Fruit fly (Drosophila melanogaster) whole organism, embryonic: Measurements from ENCODE around the gene CG15252.

Experiments
- Blimp-1 ChIP-seq: fragments of 200-800 bp; sonication (Bioruptor generic); optimal IDR thresholded peaks from 3 replicates; lab custom pipeline; 2018; ENCODE audit warnings: missing biosample characterization, missing genetic modification characterization, mild to moderate bottlenecking, moderate library complexity, missing genetic modification reagents
- CG10543 ChIP-seq: fragments of 200-800 bp; sonication (Bioruptor generic); optimal IDR thresholded peaks from 3 replicates; lab custom pipeline; 2017; ENCODE audit warnings: missing biosample characterization, mild to moderate bottlenecking, missing genetic modification characterization, moderate library complexity
- CG12104 ChIP-seq: fragments of 200-800 bp; sonication (Bioruptor generic); optimal IDR thresholded peaks from 3 replicates; lab custom pipeline; 2016; ENCODE audit warnings: missing biosample characterization, missing genetic modification characterization
- CG12769 ChIP-seq: fragments of 200-800 bp; sonication (Bioruptor generic); optimal IDR thresholded peaks from 2 replicates; lab custom pipeline; 2019; ENCODE audit warnings: missing biosample characterization, mild to moderate bottlenecking, missing genetic modification characterization, moderate library complexity
- CG13775 ChIP-seq: fragments of 200-800 bp; sonication (Bioruptor generic); optimal IDR thresholded peaks from 3 replicates; lab custom pipeline; 2017; ENCODE audit warnings: missing biosample characterization, mild to moderate bottlenecking, missing genetic modification characterization
- CG15269 ChIP-seq: fragments of 200-800 bp; sonication (Bioruptor generic); optimal IDR thresholded peaks from 2 replicates; lab custom pipeline; 2018; ENCODE audit warnings: missing biosample characterization, mild to moderate bottlenecking, missing genetic modification characterization, moderate library complexity
- CG1529 ChIP-seq: fragments of 200-800 bp; sonication (Bioruptor generic); optimal IDR thresholded peaks from 3 replicates; lab custom pipeline; 2018; ENCODE audit warnings: missing biosample characterization, missing genetic modification characterization
- CG17186 ChIP-seq: fragments of 200-800 bp; sonication (Bioruptor generic); optimal IDR thresholded peaks from 3 replicates; lab custom pipeline; 2017; ENCODE audit warnings: missing biosample characterization, missing genetic modification reagents, missing genetic modification characterization
- CG17328 ChIP-seq: fragments of 200-800 bp; sonication (Bioruptor generic); IDR thresholded peaks from 2 replicates; pipeline ENCODE4 v1.3.6; 2022; ENCODE audit warnings: missing biosample characterization, missing genetic modification characterization
- CG17361 ChIP-seq: fragments of 200-800 bp; sonication (Bioruptor generic); IDR thresholded peaks from 3 replicates; pipeline ENCODE4 v1.3.6; 2022; ENCODE audit warnings: missing biosample characterization, missing genetic modification characterization
- CG17568 ChIP-seq: fragments of 200-800 bp; sonication (Bioruptor generic); optimal IDR thresholded peaks from 2 replicates; lab custom pipeline; 2018; ENCODE audit warnings: missing biosample characterization, mild to moderate bottlenecking, missing genetic modification characterization, moderate library complexity
- CG1832 ChIP-seq: fragments of 200-800 bp; sonication (Bioruptor generic); optimal IDR thresholded peaks from 2 replicates; lab custom pipeline; 2017; ENCODE audit warnings: missing biosample characterization, mild to moderate bottlenecking, missing genetic modification characterization, inconsistent platforms
- CG2678 ChIP-seq: fragments of 200-800 bp; sonication (Bioruptor generic); optimal IDR thresholded peaks from 3 replicates; lab custom pipeline; 2019; ENCODE audit warnings: missing biosample characterization, mild to moderate bottlenecking, missing genetic modification characterization, moderate library complexity
- CG34224 ChIP-seq: fragments of 200-800 bp; sonication (Bioruptor generic); IDR thresholded peaks from 3 replicates; pipeline ENCODE4 v1.3.6; 2022; ENCODE audit warnings: missing biosample characterization, missing genetic modification characterization; ENCODE audit not compliant: partially characterized antibody
- CG3838 ChIP-seq: fragments of 200-800 bp; sonication (Bioruptor generic); optimal IDR thresholded peaks from 3 replicates; lab custom pipeline; 2016; ENCODE audit warnings: missing biosample characterization, missing genetic modification characterization
- CG3995 ChIP-seq: fragments of 200-800 bp; sonication (Bioruptor generic); optimal IDR thresholded peaks from 3 replicates; lab custom pipeline; 2016; ENCODE audit warnings: missing biosample characterization, missing genetic modification characterization
- CG4328 ChIP-seq: fragments of 200-800 bp; sonication (Bioruptor generic); optimal IDR thresholded peaks from 3 replicates; lab custom pipeline; 2017; ENCODE audit warnings: missing biosample characterization, missing genetic modification reagents, missing genetic modification characterization
- CG4360 ChIP-seq: fragments of 200-800 bp; sonication (Bioruptor generic); IDR thresholded peaks from 2 replicates; pipeline ENCODE4 v1.3.6; 2022; ENCODE audit warnings: missing biosample characterization, missing genetic modification characterization
- CG7786 ChIP-seq: fragments of 200-800 bp; sonication (Bioruptor generic); optimal IDR thresholded peaks from 2 replicates; lab custom pipeline; 2016; ENCODE audit warnings: missing biosample characterization, missing genetic modification characterization
- Doc2 ChIP-seq: fragments of 200-800 bp; sonication (Bioruptor generic); IDR thresholded peaks from 2 replicates; pipeline ENCODE4 v1.3.6; 2022; ENCODE audit warnings: missing biosample characterization, missing genetic modification characterization
- Doc3 ChIP-seq: fragments of 200-800 bp; sonication (Bioruptor generic); IDR thresholded peaks from 3 replicates; pipeline ENCODE4 v1.3.6; 2022; ENCODE audit warnings: missing biosample characterization, missing genetic modification characterization; ENCODE audit not compliant: partially characterized antibody
- Dp ChIP-seq: fragments of 200-800 bp; sonication (Bioruptor generic); optimal IDR thresholded peaks from 2 replicates; lab custom pipeline; 2018; ENCODE audit warnings: missing biosample characterization, mild to moderate bottlenecking, missing genetic modification characterization, moderate library complexity
- Drgx ChIP-seq: fragments of 200-800 bp; sonication (Bioruptor generic); IDR thresholded peaks from 2 replicates; pipeline ENCODE4 v1.3.6; 2022; ENCODE audit warnings: missing biosample characterization, missing genetic modification characterization
- Fer2 ChIP-seq: fragments of 200-800 bp; sonication (Bioruptor generic); optimal IDR thresholded peaks from 2 replicates; lab custom pipeline; 2018; ENCODE audit warnings: missing biosample characterization, mild to moderate bottlenecking, missing genetic modification characterization, moderate library complexity
- Hand ChIP-seq: fragments of 200-800 bp; sonication (Bioruptor generic); optimal IDR thresholded peaks from 2 replicates; lab custom pipeline; 2017; ENCODE audit warnings: mild to moderate bottlenecking, missing biosample characterization, missing genetic modification reagents, missing genetic modification characterization
- Hsf ChIP-seq: fragments of 200-800 bp; sonication (Bioruptor generic); optimal IDR thresholded peaks from 3 replicates; lab custom pipeline; 2016; ENCODE audit warnings: missing biosample characterization, missing genetic modification characterization
- Jarid2 ChIP-seq: fragments of 200-800 bp; sonication (Bioruptor generic); optimal IDR thresholded peaks from 3 replicates; lab custom pipeline; 2017; ENCODE audit warnings: mild to moderate bottlenecking, missing biosample characterization, missing genetic modification reagents, missing genetic modification characterization
- Xrp1 ChIP-seq: fragments of 200-800 bp; sonication (Bioruptor generic); IDR thresholded peaks from 2 replicates; pipeline ENCODE4 v1.3.6; 2022; ENCODE audit warnings: missing biosample characterization, missing genetic modification characterization
- ab ChIP-seq: fragments of 200-800 bp; sonication (Bioruptor generic); optimal IDR thresholded peaks from 2 replicates; lab custom pipeline; 2016; ENCODE audit warnings: missing biosample characterization, missing genetic modification characterization
- btn ChIP-seq: fragments of 200-800 bp; sonication (Bioruptor generic); optimal IDR thresholded peaks from 2 replicates; lab custom pipeline; 2016; ENCODE audit warnings: missing biosample characterization, missing genetic modification characterization
- cg ChIP-seq: fragments of 200-800 bp; sonication (Bioruptor generic); optimal IDR thresholded peaks from 3 replicates; lab custom pipeline; 2019; ENCODE audit warnings: missing biosample characterization, mild to moderate bottlenecking, missing genetic modification characterization, moderate library complexity
- chinmo ChIP-seq: fragments of 200-800 bp; sonication (Bioruptor generic); IDR thresholded peaks from 4 replicates; pipeline ENCODE4 v1.3.6; 2022; ENCODE audit warnings: missing biosample characterization, missing genetic modification characterization; ENCODE audit not compliant: partially characterized antibody
- crc ChIP-seq: fragments of 200-800 bp; sonication (Bioruptor generic); optimal IDR thresholded peaks from 2 replicates; lab custom pipeline; 2016; ENCODE audit warnings: missing biosample characterization, missing genetic modification characterization
- ems ChIP-seq: fragments of 200-800 bp; sonication (Bioruptor generic); optimal IDR thresholded peaks from 3 replicates; lab custom pipeline; 2016; ENCODE audit warnings: missing biosample characterization, missing genetic modification characterization
- eve ChIP-seq, 2 experiments: fragments of >200 bp; optimal IDR thresholded peaks; 2 replicates each; lab custom pipeline; 2017; ENCODE audit warnings: missing biosample characterization in 2 of 2, missing genetic modification characterization in 2 of 2
- lola ChIP-seq, 3 experiments: fragments of >200 bp in 2 of 3; fragments of 200-800 bp in 1 of 3; sonication (Bioruptor generic) in 1 of 3; optimal IDR thresholded peaks; 2 replicates each; lab custom pipeline; 2017 to 2019; ENCODE audit warnings: missing biosample characterization in 3 of 3, missing genetic modification characterization in 3 of 3, mild to moderate bottlenecking in 1 of 3, moderate library complexity in 1 of 3
- nom ChIP-seq: fragments of 200-800 bp; sonication (Bioruptor generic); optimal IDR thresholded peaks from 2 replicates; lab custom pipeline; 2017; ENCODE audit warnings: missing biosample characterization, missing genetic modification characterization, mild to moderate bottlenecking, moderate library complexity, missing genetic modification reagents
- pita ChIP-seq: fragments of 200-800 bp; sonication (Bioruptor generic); optimal IDR thresholded peaks from 2 replicates; lab custom pipeline; 2017; ENCODE audit warnings: missing biosample characterization, mild to moderate bottlenecking, missing genetic modification characterization
- pzg ChIP-seq: fragments of 200-800 bp; sonication (Bioruptor generic); optimal IDR thresholded peaks from 3 replicates; lab custom pipeline; 2018; ENCODE audit warnings: missing biosample characterization, mild to moderate bottlenecking, missing genetic modification characterization, moderate library complexity
- salm ChIP-seq: fragments of 200-800 bp; sonication (Bioruptor generic); optimal IDR thresholded peaks from 2 replicates; lab custom pipeline; 2018; ENCODE audit warnings: missing biosample characterization, mild to moderate bottlenecking, missing genetic modification characterization
- schlank ChIP-seq: fragments of 200-800 bp; sonication (Bioruptor generic); optimal IDR thresholded peaks from 2 replicates; lab custom pipeline; 2018; ENCODE audit warnings: missing biosample characterization, mild to moderate bottlenecking, missing genetic modification characterization
- sd ChIP-seq: fragments of 200-800 bp; sonication (Bioruptor generic); optimal IDR thresholded peaks from 3 replicates; lab custom pipeline; 2018; ENCODE audit warnings: missing biosample characterization, mild to moderate bottlenecking, missing genetic modification characterization, moderate library complexity
- sens ChIP-seq: fragments of 200-800 bp; sonication (Bioruptor generic); peaks from one replicate; lab custom pipeline; 2016; ENCODE audit warnings: missing biosample characterization, missing genetic modification characterization
- sqz ChIP-seq: fragments of 200-800 bp; sonication (Bioruptor generic); optimal IDR thresholded peaks from 3 replicates; lab custom pipeline; 2018; ENCODE audit warnings: missing biosample characterization, mild to moderate bottlenecking, missing genetic modification characterization
- tin ChIP-seq: fragments of 200-800 bp; sonication (Bioruptor generic); optimal IDR thresholded peaks from 3 replicates; lab custom pipeline; 2016; ENCODE audit warnings: missing biosample characterization, missing genetic modification characterization
- tll ChIP-seq, 2 experiments: fragments of 200-800 bp in 1 of 2; fragments of >200 bp in 1 of 2; sonication (Bioruptor generic) in 1 of 2; optimal IDR thresholded peaks; 2 replicates each; lab custom pipeline; 2017 to 2019; ENCODE audit warnings: missing biosample characterization in 2 of 2, missing genetic modification characterization in 2 of 2, mild to moderate bottlenecking in 1 of 2, moderate library complexity in 1 of 2
- tna ChIP-seq: fragments of 200-800 bp; sonication (Bioruptor generic); IDR thresholded peaks from 2 replicates; pipeline ENCODE4 v1.3.6; 2022; ENCODE audit warnings: missing biosample characterization, missing genetic modification characterization; ENCODE audit not compliant: partially characterized antibody
- vnd ChIP-seq: fragments of 200-800 bp; sonication (Bioruptor generic); IDR thresholded peaks from 3 replicates; pipeline ENCODE4 v1.3.6; 2022; ENCODE audit warnings: missing biosample characterization, missing genetic modification characterization; ENCODE audit not compliant: partially characterized antibody
- vvl ChIP-seq: fragments of 200-800 bp; sonication (Bioruptor generic); IDR thresholded peaks from 2 replicates; pipeline ENCODE4 v1.3.6; 2022; ENCODE audit warnings: missing biosample characterization, missing genetic modification characterization
- yki ChIP-seq: fragments of >200 bp; optimal IDR thresholded peaks from 3 replicates; lab custom pipeline; 2018

Gene CG15252

DNA sequence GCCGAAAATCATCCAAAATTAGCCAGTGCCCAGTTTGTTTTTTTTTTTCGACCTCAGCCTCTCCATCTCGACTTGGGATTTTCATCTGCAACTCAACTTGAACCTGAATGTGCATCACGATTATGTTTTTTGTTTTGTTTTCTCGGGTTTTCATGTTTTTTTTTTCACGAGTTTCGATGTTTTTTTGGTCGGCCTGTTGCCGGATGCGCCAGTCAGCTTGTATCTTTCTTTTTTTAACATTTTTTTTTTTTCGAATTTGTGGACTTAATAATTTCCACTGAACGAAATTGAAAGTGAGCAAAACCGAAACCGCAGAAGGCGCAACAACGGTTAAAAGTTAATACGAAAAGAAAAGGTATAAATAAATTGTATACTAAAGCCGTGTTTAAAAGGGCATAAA lies 41.4 kb upstream of the CG15252 start (continued):
- TF ChIP-seq Blimp-1 = no peak
- TF ChIP-seq CG13775 = no peak
- no peak for TF ChIP-seq CG4328 (GFP tag; lab: Kevin White, UChicago)
- TF ChIP-seq CG2678 (tag; lab: Kevin White, UChicago) = no peak
- no peak for TF ChIP-seq ems (GFP tag; lab: Kevin White, UChicago)
- TF ChIP-seq CG17361 (GFP tag; lab: Robert Waterston, UW) = no peak
- TF ChIP-seq pzg (GFP tag; lab: Kevin White, UChicago) = no peak
- TF ChIP-seq Xrp1 (GFP tag; lab: Robert Waterston, UW) = no peak
- TF ChIP-seq salm (tag; lab: Kevin White, UChicago) = no peak
- TF ChIP-seq Fer2 (tag; lab: Kevin White, UChicago) = no peak
- TF ChIP-seq tll (GFP tag; optimal IDR thresholded peaks at IDR 0.05; lab: Kevin White, UChicago) = no peak
- no peak for TF ChIP-seq Drgx
- no peak for TF ChIP-seq Hsf (GFP tag; lab: Kevin White, UChicago)
- TF ChIP-seq CG17568 (GFP tag; lab: Kevin White, UChicago) = no peak
- TF ChIP-seq sens (GFP tag; lab: Kevin White, UChicago) = peak; percentile 34
- no peak for TF ChIP-seq CG12104 (GFP tag; lab: Kevin White, UChicago)
- peak; percentile 56 for TF ChIP-seq sqz
- no peak for TF ChIP-seq CG17186 (GFP tag; lab: Kevin White, UChicago)
- TF ChIP-seq btn (GFP tag; lab: Kevin White, UChicago) = no peak
- no peak for TF ChIP-seq vnd (GFP tag; lab: Robert Waterston, UW)
- TF ChIP-seq CG1529 (GFP tag; lab: Kevin White, UChicago) = no peak
- TF ChIP-seq lola (GFP tag; optimal IDR thresholded peaks at IDR 0.05; lab: Kevin White, UChicago) = no peak

DNA sequence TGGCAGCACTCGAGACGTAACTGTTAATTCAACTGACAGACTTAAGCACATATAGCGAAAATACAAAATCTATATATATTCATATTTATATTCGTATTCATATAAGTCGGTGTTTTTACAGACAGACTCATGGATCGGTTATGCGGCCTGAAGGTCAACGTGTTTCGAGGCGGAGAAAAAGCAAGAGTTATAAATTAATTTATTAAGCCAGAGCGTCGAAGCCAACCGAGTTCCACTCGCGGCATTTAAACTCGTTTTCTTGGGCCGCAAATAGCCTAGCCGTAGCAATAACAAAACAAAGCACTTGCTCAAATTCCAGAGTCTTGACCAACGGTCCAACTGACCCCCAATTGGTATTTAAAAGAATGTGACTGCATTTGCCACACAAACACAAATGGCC lies 40.5 kb upstream of the CG15252 start:
- TF ChIP-seq chinmo (0 out of 4 replicates have a peak, but pooled peaks have one; percentile 57), eve (GFP tag; optimal IDR thresholded peaks at IDR 0.05; lab: Kevin White, UChicago) (no peak), Dp (GFP tag; lab: Kevin White, UChicago) (no peak), CG15269 (peak; percentile 28), sd (peak; percentile 72), CG4360 (no peak)

DNA sequence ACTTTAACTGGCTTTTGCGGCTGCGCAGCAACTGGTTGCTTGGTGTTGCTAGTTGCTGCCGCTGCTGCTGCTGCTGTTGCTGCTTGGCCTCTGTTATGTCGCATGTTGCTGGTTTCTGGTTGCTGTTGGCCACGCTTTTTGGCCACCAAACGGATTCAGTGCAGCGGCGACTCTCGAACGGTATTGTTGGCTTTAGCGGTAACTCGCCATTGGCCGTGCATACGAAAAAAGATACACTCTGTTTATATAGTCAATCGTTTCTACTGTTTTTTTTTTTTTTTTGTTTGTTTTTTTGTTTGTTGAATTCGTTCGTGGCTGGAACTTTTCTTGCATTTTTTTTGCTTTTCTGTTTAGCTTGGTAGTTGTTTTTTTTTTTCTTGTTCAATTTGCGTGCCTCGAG lies 36.4 kb upstream of the CG15252 start, which contains the start of gene Cht6:
Gene Cht6 (plus strand): TSS at position 122 of the 400 bp plus-strand sequence.
- TF ChIP-seq nom (GFP tag; lab: Kevin White, UChicago) (peak; percentile 39), Doc2 (GFP tag; lab: Robert Waterston, UW) (no peak), pita (GFP tag; lab: Kevin White, UChicago) (no peak), crc (no peak), CG34224 (no peak), cg (GFP tag; lab: Kevin White, UChicago) (no peak), vvl (0 out of 2 replicates have a peak, but pooled peaks have one; percentile 23), CG3995 (no peak), tin (no peak), CG3838 (GFP tag; lab: Kevin White, UChicago) (no peak), schlank (tag; lab: Kevin White, UChicago) (no peak), Jarid2 (peak; percentile 33), CG12769 (tag; lab: Kevin White, UChicago) (no peak), Doc3 (GFP tag; lab: Robert Waterston, UW) (0 out of 3 replicates have a peak, but pooled peaks have one; percentile 9), yki (no peak), tna (GFP tag; lab: Robert Waterston, UW) (no peak), CG17328 (GFP tag; lab: Robert Waterston, UW) (no peak), CG10543 (GFP tag; lab: Kevin White, UChicago) (no peak), ab (GFP tag; lab: Kevin White, UChicago) (no peak), CG1832 (no peak), CG7786 (GFP tag; lab: Kevin White, UChicago) (no peak), Hand (GFP tag; lab: Kevin White, UChicago) (no peak)
